Worm (Caenorhabditis elegans): ENCODE data around the gene ZK1248.20.

DNA sequence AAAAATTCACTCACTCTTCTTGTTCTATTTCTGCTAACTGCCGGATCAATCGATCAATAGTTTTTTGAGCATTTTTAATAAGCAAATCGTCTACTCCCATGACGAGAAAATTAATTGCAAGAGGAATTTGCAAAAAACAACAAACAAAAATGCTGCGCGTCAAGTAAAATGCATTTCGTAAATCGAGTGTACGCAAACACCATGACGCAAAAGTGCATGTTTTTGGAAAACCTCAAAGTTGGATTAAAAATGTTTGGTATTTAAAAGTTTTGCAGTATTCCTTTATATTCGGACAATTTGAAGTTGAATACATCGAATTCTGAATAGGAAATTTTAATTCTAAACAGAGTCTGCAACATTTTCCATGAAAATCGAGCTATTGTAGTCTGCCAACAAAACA is 22.8 kb downstream of the ZK1248.20 start, which contains the start of gene ZK1248.19:
- TF ChIP-seq ama-1 (optimal IDR thresholded peaks at IDR 0.05) (no peak), zip-5 (tag; optimal IDR thresholded peaks at IDR 0.05) (no peak), F13H6.1 (tag; optimal IDR thresholded peaks at IDR 0.05) (no peak), tbx-7 (tag; optimal IDR thresholded peaks at IDR 0.05) (no peak), fkh-6 (tag; optimal IDR thresholded peaks at IDR 0.05) (no peak), ceh-45 (GFP tag; IDR thresholded peaks at IDR 0.05) (no peak), madf-2 (tag; optimal IDR thresholded peaks at IDR 0.05) (no peak), ets-4 (tag; optimal IDR thresholded peaks at IDR 0.05) (no peak), ceh-14 (tag; optimal IDR thresholded peaks at IDR 0.05) (no peak), pha-4 (tag; optimal IDR thresholded peaks at IDR 0.05) (no peak), T23F11.4 (GFP tag; optimal IDR thresholded peaks at IDR 0.05) (no peak), fkh-10 (GFP tag; optimal IDR thresholded peaks at IDR 0.05) (no peak), ref-2 (tag; optimal IDR thresholded peaks at IDR 0.05) (no peak)
